Worm (Caenorhabditis elegans) whole organism, L1 larva: ENCODE results near the gene C17H12.37.

ENCODE experiments used
- jun-1 ChIP-seq: fragments of 150-350 bp; optimal IDR thresholded peaks from 2 replicates; lab custom pipeline; 2014; ENCODE audit warnings: missing biosample characterization, missing genetic modification reagents, missing genetic modification characterization
- lin-35 ChIP-seq, 2 experiments: fragments of 150-350 bp; optimal IDR thresholded peaks; 2 replicates each; lab custom pipeline; 2014; ENCODE audit warnings: missing biosample characterization in 2 of 2, missing genetic modification characterization in 2 of 2, missing genetic modification reagents in 2 of 2
- nhr-237 ChIP-seq: fragments of 150-350 bp; optimal IDR thresholded peaks from 2 replicates; lab custom pipeline; 2014; ENCODE audit warnings: missing biosample characterization, missing genetic modification characterization
- zip-4 ChIP-seq: fragments of 200-800 bp; sonication (Bioruptor generic); optimal IDR thresholded peaks from 2 replicates; lab custom pipeline; 2018; ENCODE audit warnings: mild to moderate bottlenecking, missing genetic modification characterization, moderate library complexity, missing compliant biosample characterization

DNA sequence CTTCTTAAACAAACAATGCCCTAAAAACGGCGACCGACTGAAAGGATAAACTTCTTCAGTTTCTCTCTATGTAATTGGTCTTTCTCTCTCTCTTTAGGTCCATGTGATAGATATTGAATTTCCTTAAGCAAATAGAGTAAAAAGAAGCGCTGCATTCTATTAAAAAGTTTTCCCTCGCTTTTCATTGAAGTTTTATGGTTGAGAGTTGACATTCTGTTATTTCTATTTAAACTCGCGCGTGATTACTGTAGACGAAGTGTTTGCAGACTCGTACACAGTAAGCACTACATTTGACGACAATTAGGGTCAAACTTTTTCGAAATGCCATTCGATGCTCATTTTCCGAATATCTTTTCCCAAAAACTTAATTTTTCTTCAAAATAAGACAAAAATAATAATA, 27.8 kb upstream of the C17H12.37 start:
- TF ChIP-seq zip-4 (GFP tag; lab: Kevin White, UChicago) = no peak
- no peak for TF ChIP-seq lin-35 (GFP tag; optimal IDR thresholded peaks at IDR 0.05; lab: Kevin White, UChicago)
- no peak for TF ChIP-seq nhr-237 (tag; lab: Kevin White, UChicago)
- TF ChIP-seq jun-1 (tag; lab: Kevin White, UChicago) = no peak
